Worm (Caenorhabditis elegans): ENCODE data around the gene col-131.

The col-131 gene

DNA sequence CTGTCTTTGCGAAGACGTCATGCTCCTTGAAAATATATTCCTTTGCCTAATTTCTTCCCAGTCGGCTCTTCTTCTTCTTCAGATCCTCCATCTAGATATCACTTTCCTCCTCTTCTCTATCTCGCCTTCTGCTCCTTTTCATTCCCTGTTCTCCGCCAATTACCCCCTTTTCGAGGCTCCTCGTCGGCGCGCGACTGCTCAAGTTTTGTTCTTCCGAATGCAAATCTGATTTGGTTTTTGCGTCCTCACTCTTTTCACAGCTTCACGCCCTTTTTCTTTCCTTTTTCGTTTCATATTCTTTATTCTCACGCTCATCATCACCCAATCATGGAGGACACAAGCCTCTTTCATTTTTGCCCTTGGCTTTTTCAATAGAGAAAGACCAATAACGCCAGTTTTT is 50.3 kb downstream of the col-131 start:
- TF ChIP-seq egrh-3 (GFP tag; IDR thresholded peaks at IDR 0.05) (0 out of 2 replicates have a peak, but pooled peaks have one; percentile 8), C06A6.2 (GFP tag; conservative IDR thresholded peaks at IDR 0.05) (no peak), lag-1 (GFP tag; IDR thresholded peaks at IDR 0.05) (no peak), zfh-2 (GFP tag; conservative IDR thresholded peaks at IDR 0.05) (peak; percentile 73), aptf-3 (GFP tag; IDR thresholded peaks at IDR 0.05) (no peak), mes-4 (tag; optimal IDR thresholded peaks at IDR 0.05) (no peak), snpc-4 (GFP tag; optimal IDR thresholded peaks at IDR 0.05) (no peak), snpc-4 (tag; optimal IDR thresholded peaks at IDR 0.05) (no peak)

DNA sequence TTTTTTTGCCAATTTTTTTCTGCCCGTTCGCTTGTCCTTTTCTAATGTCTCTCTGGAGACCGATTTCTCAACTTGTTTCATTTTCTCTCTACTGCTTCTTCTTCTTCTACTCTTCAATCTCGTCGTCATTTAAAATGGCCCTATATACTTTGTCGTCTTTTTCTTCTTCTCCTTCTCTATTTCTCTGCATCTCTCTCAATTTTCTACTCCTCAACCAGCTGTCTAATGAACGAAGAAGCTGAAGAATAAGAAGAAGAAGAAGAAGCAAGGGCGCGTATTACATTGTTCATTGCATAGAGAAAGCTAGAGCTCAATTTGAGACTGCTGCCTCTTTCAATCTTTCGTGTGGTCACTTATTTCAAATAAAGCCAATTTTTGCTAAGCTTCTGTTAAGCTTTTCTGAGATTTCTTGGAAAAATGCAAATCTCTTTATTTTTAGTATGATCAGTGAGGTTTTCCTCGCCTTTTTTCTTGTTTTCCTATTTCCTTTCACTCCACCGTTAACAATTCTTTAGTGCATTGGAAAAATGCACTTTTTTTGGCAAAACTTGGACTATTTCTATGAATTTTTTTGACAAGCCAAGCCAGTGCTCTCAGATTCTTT is 51.2 kb downstream of the col-131 start:
- TF ChIP-seq fkh-3 (tag; optimal IDR thresholded peaks at IDR 0.05) (no peak), lir-1 (GFP tag; conservative IDR thresholded peaks at IDR 0.05) (no peak), mxl-1 (tag; optimal IDR thresholded peaks at IDR 0.05) (no peak), ceh-100 (GFP tag; IDR thresholded peaks at IDR 0.05) (no peak)
